Worm (Caenorhabditis elegans) whole organism, mixed stage, embryonic: ENCODE results near the gene srw-32.

Experiments
- elt-3 ChIP-seq: fragments of 150-350 bp; optimal IDR thresholded peaks from 2 replicates; lab custom pipeline; 2014; ENCODE audit warnings: missing biosample characterization, missing genetic modification characterization
- hlh-1 ChIP-seq: fragments of 150-350 bp; optimal IDR thresholded peaks from 2 replicates; lab custom pipeline; 2014; ENCODE audit warnings: missing biosample characterization, missing genetic modification reagents, missing genetic modification characterization
- snpc-4 ChIP-seq: fragments of 150-350 bp; optimal IDR thresholded peaks from 2 replicates; lab custom pipeline; 2014; ENCODE audit warnings: missing biosample characterization, missing genetic modification characterization
- unc-39 ChIP-seq: fragments of 150-350 bp; optimal IDR thresholded peaks from 2 replicates; lab custom pipeline; 2014; ENCODE audit warnings: missing biosample characterization, missing genetic modification characterization

ce11 chrV:17558377-17558776, 49.8 kb downstream of the srw-32 start, which contains the start of gene fbxa-174:
- TF ChIP-seq hlh-1 (tag; lab: Kevin White, UChicago) (no peak), snpc-4 (no peak), unc-39 (no peak), elt-3 (tag; lab: Kevin White, UChicago) (no peak)
